Worm (Caenorhabditis elegans) whole organism, mixed stage, embryonic: Measurements from ENCODE around the gene his-71.

ENCODE experiments used
- M03D4.4 ChIP-seq: sonication (generic microtip); optimal IDR thresholded peaks from 2 replicates; lab custom pipeline; 2017; ENCODE audit warnings: mild to moderate bottlenecking, missing genetic modification characterization, missing compliant biosample characterization
- bed-3 ChIP-seq: fragments of 200-800 bp; sonication (Bioruptor generic); optimal IDR thresholded peaks from 3 replicates; lab custom pipeline; 2018; ENCODE audit warnings: mild to moderate bottlenecking, missing genetic modification characterization, moderate library complexity, missing compliant biosample characterization
- ceh-39 ChIP-seq: fragments of 150-350 bp; optimal IDR thresholded peaks from 2 replicates; lab custom pipeline; 2014; ENCODE audit warnings: missing biosample characterization, missing genetic modification characterization
- ceh-43 ChIP-seq: fragments of 200-800 bp; sonication (Bioruptor generic); optimal IDR thresholded peaks from 2 replicates; lab custom pipeline; 2018; ENCODE audit warnings: mild to moderate bottlenecking, missing genetic modification characterization, moderate library complexity, missing compliant biosample characterization
- ces-1 ChIP-seq: fragments of 150-350 bp; optimal IDR thresholded peaks from 2 replicates; lab custom pipeline; 2014; ENCODE audit warnings: missing biosample characterization, missing genetic modification reagents, missing genetic modification characterization
- cnd-1 ChIP-seq: fragments of 200-800 bp; sonication (Bioruptor generic); optimal IDR thresholded peaks from 2 replicates; lab custom pipeline; 2018; ENCODE audit warnings: mild to moderate bottlenecking, missing genetic modification characterization, missing compliant biosample characterization
- drap-1 ChIP-seq: fragments of 200-800 bp; sonication (Bioruptor generic); optimal IDR thresholded peaks from 3 replicates; lab custom pipeline; 2018; ENCODE audit warnings: mild to moderate bottlenecking, missing genetic modification characterization, missing compliant biosample characterization
- elt-1 ChIP-seq: sonication (generic microtip); optimal IDR thresholded peaks from 2 replicates; lab custom pipeline; 2017; ENCODE audit warnings: missing genetic modification characterization, mild to moderate bottlenecking, missing compliant biosample characterization, antibody characterized with exemption, moderate library complexity, borderline replicate concordance; ENCODE audit not compliant: insufficient read depth
- elt-3 ChIP-seq: fragments of 150-350 bp; optimal IDR thresholded peaks from 2 replicates; lab custom pipeline; 2014; ENCODE audit warnings: missing biosample characterization, missing genetic modification characterization
- flh-1 ChIP-seq: fragments of 200-800 bp; sonication (Bioruptor generic); optimal IDR thresholded peaks from 2 replicates; lab custom pipeline; 2018; ENCODE audit warnings: mild to moderate bottlenecking, missing genetic modification characterization, moderate library complexity, missing compliant biosample characterization
- ham-2 ChIP-seq: fragments of 200-800 bp; sonication (Bioruptor generic); optimal IDR thresholded peaks from 2 replicates; lab custom pipeline; 2018; ENCODE audit warnings: mild to moderate bottlenecking, missing genetic modification characterization, missing compliant biosample characterization
- hlh-1 ChIP-seq: fragments of 150-350 bp; optimal IDR thresholded peaks from 2 replicates; lab custom pipeline; 2014; ENCODE audit warnings: missing biosample characterization, missing genetic modification reagents, missing genetic modification characterization
- lin-13 ChIP-seq: fragments of 150-350 bp; optimal IDR thresholded peaks from 2 replicates; lab custom pipeline; 2014; ENCODE audit warnings: missing biosample characterization, missing genetic modification characterization
- lin-32 ChIP-seq: fragments of 200-800 bp; sonication (Bioruptor generic); optimal IDR thresholded peaks from 2 replicates; lab custom pipeline; 2018; ENCODE audit warnings: mild to moderate bottlenecking, missing genetic modification characterization, missing compliant biosample characterization
- lsy-2 ChIP-seq: fragments of 150-350 bp; optimal IDR thresholded peaks from 2 replicates; lab custom pipeline; 2014; ENCODE audit warnings: missing biosample characterization, missing genetic modification characterization
- mab-5 ChIP-seq: fragments of 150-350 bp; optimal IDR thresholded peaks from 2 replicates; lab custom pipeline; 2014; ENCODE audit warnings: missing biosample characterization, missing genetic modification characterization
- mep-1 ChIP-seq: fragments of 150-350 bp; optimal IDR thresholded peaks from 2 replicates; lab custom pipeline; 2017; ENCODE audit warnings: missing biosample characterization, missing genetic modification reagents, missing genetic modification characterization, inconsistent platforms
- mls-2 ChIP-seq: sonication (generic microtip); optimal IDR thresholded peaks from 2 replicates; lab custom pipeline; 2016; ENCODE audit warnings: mild to moderate bottlenecking, missing genetic modification characterization, moderate library complexity, missing compliant biosample characterization
- nhr-12 ChIP-seq: fragments of 150-350 bp; optimal IDR thresholded peaks from 2 replicates; lab custom pipeline; 2014; ENCODE audit warnings: missing biosample characterization, missing genetic modification characterization
- nhr-2 ChIP-seq: fragments of 150-350 bp; optimal IDR thresholded peaks from 2 replicates; lab custom pipeline; 2014; ENCODE audit warnings: missing biosample characterization, missing genetic modification characterization
- nhr-237 ChIP-seq: fragments of 150-350 bp; optimal IDR thresholded peaks from 2 replicates; lab custom pipeline; 2014; ENCODE audit warnings: missing biosample characterization, missing genetic modification characterization
- nhr-28 ChIP-seq: fragments of 150-350 bp; optimal IDR thresholded peaks from 2 replicates; lab custom pipeline; 2014; ENCODE audit warnings: missing biosample characterization, missing genetic modification characterization
- pha-4 ChIP-seq: fragments of 150-350 bp; optimal IDR thresholded peaks from 2 replicates; lab custom pipeline; 2018; ENCODE audit warnings: missing biosample characterization, missing genetic modification reagents, missing genetic modification characterization
- sem-2 ChIP-seq: fragments of 200-800 bp; sonication (Bioruptor generic); optimal IDR thresholded peaks from 2 replicates; lab custom pipeline; 2018; ENCODE audit warnings: mild to moderate bottlenecking, missing genetic modification characterization, missing compliant biosample characterization
- snpc-4 ChIP-seq: fragments of 150-350 bp; optimal IDR thresholded peaks from 2 replicates; lab custom pipeline; 2014; ENCODE audit warnings: missing biosample characterization, missing genetic modification characterization
- sptf-1 ChIP-seq: sonication (generic microtip); optimal IDR thresholded peaks from 2 replicates; lab custom pipeline; 2017; ENCODE audit warnings: mild to moderate bottlenecking, missing genetic modification characterization, moderate library complexity, missing compliant biosample characterization
- tbx-8 ChIP-seq: fragments of 200-800 bp; sonication (Bioruptor generic); optimal IDR thresholded peaks from 2 replicates; lab custom pipeline; 2018; ENCODE audit warnings: mild to moderate bottlenecking, missing genetic modification characterization, moderate library complexity, missing compliant biosample characterization
- unc-120 ChIP-seq: sonication (generic microtip); optimal IDR thresholded peaks from 2 replicates; lab custom pipeline; 2017; ENCODE audit warnings: missing genetic modification characterization, missing compliant biosample characterization; ENCODE audit not compliant: poor library complexity, severe bottlenecking
- unc-39 ChIP-seq: fragments of 150-350 bp; optimal IDR thresholded peaks from 2 replicates; lab custom pipeline; 2014; ENCODE audit warnings: missing biosample characterization, missing genetic modification characterization
- unc-62 ChIP-seq: fragments of 150-350 bp; optimal IDR thresholded peaks from 2 replicates; lab custom pipeline; 2014; ENCODE audit warnings: missing biosample characterization, missing genetic modification reagents, missing genetic modification characterization
- ztf-11 ChIP-seq: fragments of 150-350 bp; optimal IDR thresholded peaks from 2 replicates; lab custom pipeline; 2014; ENCODE audit warnings: missing biosample characterization, missing genetic modification characterization

his-71 gene

ce11 chrX:7953695-7954094 is 28.2 kb downstream of the his-71 start:
- TF ChIP-seq pha-4 (tag; lab: Kevin White, UChicago) (peak; percentile 34), nhr-237 (tag; lab: Kevin White, UChicago) (no peak)

- TF ChIP-seq ham-2: no peak
- no peak for TF ChIP-seq ceh-43 (GFP tag; lab: Kevin White, UChicago)
- TF ChIP-seq unc-39 (tag; lab: Kevin White, UChicago): no peak
These were observed 28.9 kb downstream of the his-71 start for ce11 chrX:7953063-7953337.

- TF ChIP-seq unc-62 (GFP tag; lab: Kevin White, UChicago) (no peak), nhr-12 (tag; lab: Kevin White, UChicago) (no peak), lsy-2 (no peak)
These were observed 29.4 kb downstream of the his-71 start for ce11 chrX:7952226-7953062.

DNA sequence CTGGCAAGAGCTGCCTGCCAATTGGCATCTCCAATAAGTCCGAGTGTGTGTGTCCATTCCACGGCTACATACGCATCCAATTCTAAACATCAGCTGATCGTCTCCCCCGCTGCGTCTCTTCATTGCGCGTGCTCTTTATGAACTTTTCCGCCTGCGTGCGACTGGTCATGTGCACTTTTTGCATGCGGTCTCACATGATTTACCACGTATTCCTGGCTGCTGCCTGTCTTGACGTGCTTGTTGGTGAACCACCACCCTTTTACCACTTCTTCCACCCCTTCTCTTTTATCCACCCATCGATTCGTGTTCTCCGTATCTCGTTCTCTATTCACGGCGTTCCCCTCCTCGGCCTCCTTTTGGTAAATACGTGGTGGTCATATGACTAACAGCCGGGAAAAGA is 30.3 kb downstream of the his-71 start:
- TF ChIP-seq hlh-1 (tag; lab: Kevin White, UChicago): peak; percentile 64
- TF ChIP-seq ztf-11 (tag; lab: Kevin White, UChicago): peak; percentile 60
- TF ChIP-seq ces-1 (GFP tag; lab: Kevin White, UChicago): peak; percentile 79
- no peak for TF ChIP-seq unc-39 (tag; lab: Kevin White, UChicago)
- no peak for TF ChIP-seq snpc-4 (tag; lab: Kevin White, UChicago)
- TF ChIP-seq drap-1 (GFP tag; lab: Kevin White, UChicago): peak; percentile 73
- TF ChIP-seq lsy-2: no peak
- no peak for TF ChIP-seq mab-5
- peak; percentile 28 for TF ChIP-seq pha-4 (tag; lab: Kevin White, UChicago)
- TF ChIP-seq lin-13 (tag; lab: Kevin White, UChicago): peak; percentile 51
- peak; percentile 54 for TF ChIP-seq M03D4.4
- no peak for TF ChIP-seq nhr-28 (tag; lab: Kevin White, UChicago)
- peak; percentile 23 for TF ChIP-seq flh-1 (GFP tag; lab: Kevin White, UChicago)
- peak; percentile 79 for TF ChIP-seq unc-62 (GFP tag; lab: Kevin White, UChicago)
- TF ChIP-seq cnd-1 (tag; lab: Kevin White, UChicago): peak; percentile 67
- peak; percentile 67 for TF ChIP-seq sptf-1 (tag; lab: Kevin White, UChicago)
- TF ChIP-seq tbx-8 (GFP tag; lab: Kevin White, UChicago): no peak
- TF ChIP-seq ham-2: peak; percentile 91
- peak; percentile 52 for TF ChIP-seq mep-1 (tag; lab: Kevin White, UChicago)
- TF ChIP-seq unc-120 (tag; lab: Kevin White, UChicago): peak; percentile 55
- peak; percentile 66 for TF ChIP-seq ceh-43 (GFP tag; lab: Kevin White, UChicago)
- no peak for TF ChIP-seq bed-3
- no peak for TF ChIP-seq nhr-12 (tag; lab: Kevin White, UChicago)
- peak; percentile 55 for TF ChIP-seq ceh-39
- peak; percentile 91 for TF ChIP-seq mls-2
- TF ChIP-seq elt-1 (tag; lab: Kevin White, UChicago): peak; percentile 26
- peak; percentile 76 for TF ChIP-seq nhr-2

ce11 chrX:7945438-7945837 is 36.4 kb downstream of the his-71 start:
- TF ChIP-seq hlh-1 (tag; lab: Kevin White, UChicago) (peak; percentile 97), snpc-4 (tag; lab: Kevin White, UChicago) (no peak)

DNA sequence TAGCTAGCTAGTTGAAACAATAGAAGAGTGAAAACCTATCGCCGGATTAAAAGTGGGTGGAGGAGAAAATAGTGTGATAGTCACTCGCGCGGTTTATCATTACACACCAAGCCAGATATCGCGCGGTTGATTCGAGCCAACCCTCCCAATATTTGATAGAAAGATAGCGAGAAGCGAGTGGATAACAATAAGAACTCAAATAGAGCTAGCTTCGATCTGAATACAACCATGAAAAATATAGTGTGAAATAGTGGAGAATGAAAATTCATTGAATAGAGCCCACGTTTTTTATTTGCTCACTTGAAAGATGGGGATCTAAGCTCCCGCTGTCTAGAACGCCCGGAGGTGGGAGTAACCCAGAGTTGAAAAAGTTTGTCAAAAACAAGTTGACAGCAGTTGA is 36.9 kb downstream of the his-71 start, which contains the start of gene tnt-3:
TSS of gene tnt-3 (minus strand) at position 101 of the 400 bp plus-strand sequence.
- TF ChIP-seq cnd-1 (tag; lab: Kevin White, UChicago) (no peak), elt-3 (tag; lab: Kevin White, UChicago) (no peak), ces-1 (GFP tag; lab: Kevin White, UChicago) (no peak), nhr-12 (tag; lab: Kevin White, UChicago) (no peak), lin-13 (tag; lab: Kevin White, UChicago) (no peak), M03D4.4 (no peak), sptf-1 (tag; lab: Kevin White, UChicago) (no peak), lin-32 (GFP tag; lab: Kevin White, UChicago) (no peak), tbx-8 (GFP tag; lab: Kevin White, UChicago) (no peak), pha-4 (tag; lab: Kevin White, UChicago) (no peak), mls-2 (no peak), sem-2 (GFP tag; lab: Kevin White, UChicago) (no peak), unc-39 (tag; lab: Kevin White, UChicago) (no peak), lsy-2 (no peak), elt-1 (tag; lab: Kevin White, UChicago) (no peak)
